Worm (Caenorhabditis elegans): ENCODE measurements around the gene F13B6.3.

F13B6.3 gene

ce11 chrIV:7439377-7439776 is 26.4 kb downstream of the F13B6.3 start:
- TF ChIP-seq flt-1 (GFP tag; IDR thresholded peaks at IDR 0.05) (no peak), cog-1 (tag; optimal IDR thresholded peaks at IDR 0.05) (no peak), ref-1 (GFP tag; conservative IDR thresholded peaks at IDR 0.05) (no peak), tab-1 (GFP tag; IDR thresholded peaks at IDR 0.05) (no peak), med-1 (GFP tag; optimal IDR thresholded peaks at IDR 0.05; ENCODE audit: insufficient read depth) (no peak), T22C8.4 (GFP tag; IDR thresholded peaks at IDR 0.05) (no peak), klf-2 (GFP tag; conservative IDR thresholded peaks at IDR 0.05) (no peak), ztf-23 (GFP tag; IDR thresholded peaks at IDR 0.05) (no peak), ztf-29 (GFP tag; IDR thresholded peaks at IDR 0.05) (no peak)

DNA sequence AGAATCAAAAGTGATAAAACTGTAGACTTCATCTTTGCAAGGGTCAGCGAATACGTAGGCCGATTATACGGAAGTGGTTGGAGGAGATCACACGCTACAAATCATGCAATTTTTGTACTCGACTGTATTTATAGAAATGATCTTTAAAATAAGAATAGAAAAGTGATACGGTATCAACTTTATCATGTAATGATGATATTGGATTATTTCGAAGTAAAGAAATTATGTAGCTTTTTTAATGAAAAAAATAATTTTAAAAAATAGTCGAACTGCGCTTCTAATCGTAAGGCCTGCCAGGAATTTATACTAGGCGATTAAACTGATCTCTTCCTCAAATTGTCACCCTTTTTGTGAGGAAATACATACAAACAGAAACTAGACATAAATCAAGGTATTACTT is 31.9 kb downstream of the F13B6.3 start, which contains the start of gene B0496.11:
B0496.11 (minus strand) TSS at position 101 of the 400 bp plus-strand sequence.
- TF ChIP-seq T22C8.4 (GFP tag; IDR thresholded peaks at IDR 0.05) (no peak), tab-1 (GFP tag; IDR thresholded peaks at IDR 0.05) (no peak), ztf-23 (GFP tag; IDR thresholded peaks at IDR 0.05) (no peak), cog-1 (tag; optimal IDR thresholded peaks at IDR 0.05) (no peak), ref-1 (GFP tag; conservative IDR thresholded peaks at IDR 0.05) (no peak), ztf-29 (GFP tag; IDR thresholded peaks at IDR 0.05) (no peak)

DNA sequence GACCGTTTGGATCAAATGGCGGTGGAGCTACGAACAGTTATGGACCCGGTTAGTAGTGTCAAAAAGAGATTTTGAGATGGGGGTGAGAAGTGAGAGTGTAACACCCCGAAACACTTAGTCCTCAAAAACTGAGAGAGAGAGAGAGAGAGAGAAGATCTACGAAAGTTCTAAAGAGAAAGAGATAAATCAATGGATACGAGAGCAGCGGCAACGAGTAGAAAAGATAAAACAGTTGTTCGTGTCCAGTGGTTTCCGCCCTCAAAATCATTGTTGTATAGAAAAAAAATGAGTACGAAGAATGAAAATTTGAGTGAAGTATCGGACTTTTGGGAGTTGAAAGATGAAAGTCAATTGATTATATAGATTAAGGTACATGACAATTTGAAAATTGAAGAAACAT is 36.8 kb downstream of the F13B6.3 start:
- no peak for TF ChIP-seq ztf-23 (GFP tag; IDR thresholded peaks at IDR 0.05)
- no peak for TF ChIP-seq flt-1 (GFP tag; IDR thresholded peaks at IDR 0.05)
- no peak for TF ChIP-seq T22C8.4 (GFP tag; IDR thresholded peaks at IDR 0.05)
- no peak for TF ChIP-seq ztf-29 (GFP tag; IDR thresholded peaks at IDR 0.05)
- TF ChIP-seq med-1 (GFP tag; optimal IDR thresholded peaks at IDR 0.05; ENCODE audit: insufficient read depth), result no peak
- no peak for TF ChIP-seq tab-1 (GFP tag; IDR thresholded peaks at IDR 0.05)
- no peak for TF ChIP-seq ref-1 (GFP tag; conservative IDR thresholded peaks at IDR 0.05)
- TF ChIP-seq cog-1 (tag; optimal IDR thresholded peaks at IDR 0.05), result no peak
- TF ChIP-seq klf-2 (GFP tag; conservative IDR thresholded peaks at IDR 0.05), result no peak

DNA sequence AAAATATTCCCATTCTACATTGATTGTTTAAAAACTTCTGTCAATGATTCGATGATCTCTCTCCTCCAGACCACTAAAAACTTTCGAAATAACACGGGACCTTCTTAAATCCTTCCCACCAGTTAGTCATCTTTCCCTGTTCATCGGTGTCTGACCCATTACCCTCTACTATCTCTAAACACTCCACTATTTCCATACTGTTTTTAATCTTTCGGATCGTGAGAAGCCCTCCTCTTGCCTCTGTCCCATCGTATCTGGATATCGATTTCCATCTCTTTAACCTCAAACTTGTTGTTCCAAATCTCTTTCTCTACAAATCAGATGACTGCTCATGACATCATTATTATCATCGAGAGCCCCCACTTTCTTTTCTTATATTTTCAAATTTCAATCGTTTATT is 37.4 kb downstream of the F13B6.3 start:
- no peak for TF ChIP-seq ztf-29 (GFP tag; IDR thresholded peaks at IDR 0.05)

DNA sequence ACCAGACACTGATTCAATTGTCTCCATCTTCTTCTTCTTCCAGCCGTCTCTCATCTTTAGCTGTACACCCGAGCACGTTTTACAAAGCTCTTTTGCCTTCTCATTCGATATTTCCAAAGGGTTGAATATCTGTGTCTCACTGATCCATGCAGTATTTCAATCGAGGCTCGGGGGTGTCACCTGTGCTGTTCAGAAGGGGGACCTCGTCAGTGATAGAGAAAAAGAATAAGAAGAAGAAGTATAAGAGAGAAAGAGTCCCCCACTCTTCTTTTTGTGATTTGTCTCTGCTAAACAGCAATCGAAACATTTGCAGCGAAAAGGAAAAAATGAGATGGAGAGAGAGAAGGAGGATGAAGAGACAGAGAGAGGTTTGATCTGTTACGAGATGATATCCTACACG is 39.7 kb downstream of the F13B6.3 start:
- TF ChIP-seq ztf-29 (GFP tag; IDR thresholded peaks at IDR 0.05), result no peak
- TF ChIP-seq klf-2 (GFP tag; conservative IDR thresholded peaks at IDR 0.05), result no peak
- TF ChIP-seq med-1 (GFP tag; optimal IDR thresholded peaks at IDR 0.05; ENCODE audit: insufficient read depth), result no peak
- no peak for TF ChIP-seq cog-1 (tag; optimal IDR thresholded peaks at IDR 0.05)
- no peak for TF ChIP-seq tab-1 (GFP tag; IDR thresholded peaks at IDR 0.05)
- TF ChIP-seq flt-1 (GFP tag; IDR thresholded peaks at IDR 0.05), result no peak
- TF ChIP-seq ref-1 (GFP tag; conservative IDR thresholded peaks at IDR 0.05), result no peak
- no peak for TF ChIP-seq ztf-23 (GFP tag; IDR thresholded peaks at IDR 0.05)
- no peak for TF ChIP-seq T22C8.4 (GFP tag; IDR thresholded peaks at IDR 0.05)

- no peak for TF ChIP-seq med-1 (GFP tag; optimal IDR thresholded peaks at IDR 0.05; ENCODE audit: insufficient read depth)
Observed at ce11 chrIV:7424198-7424597, 41.6 kb downstream of the F13B6.3 start, which contains the start of gene unc-82. Gene unc-82 (plus strand): TSS chrIV:7424498.

DNA sequence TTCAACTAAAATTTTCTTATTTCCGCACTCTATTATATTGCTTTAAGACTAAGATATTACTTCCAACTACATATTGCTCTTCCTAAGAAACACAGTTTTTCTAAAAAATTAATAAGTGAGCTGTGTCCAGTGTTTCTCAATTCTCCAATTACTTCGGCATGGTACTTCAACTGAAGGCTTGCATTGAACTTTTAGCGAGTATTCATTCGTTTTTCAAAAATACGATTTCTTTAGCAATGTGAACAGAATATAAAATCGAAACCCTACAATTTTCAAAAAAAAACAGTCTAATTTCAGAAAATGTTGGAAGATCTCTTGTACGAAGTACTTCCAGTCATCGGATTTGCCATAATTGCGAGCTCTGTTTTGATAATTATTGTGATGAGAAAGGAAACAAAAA is 44.8 kb downstream of the F13B6.3 start, which contains the start of gene srtx-1:
srtx-1 (plus strand) TSS at position 301 of the 400 bp plus-strand sequence.
- no peak for TF ChIP-seq ref-1 (GFP tag; conservative IDR thresholded peaks at IDR 0.05)
- no peak for TF ChIP-seq T22C8.4 (GFP tag; IDR thresholded peaks at IDR 0.05)
- no peak for TF ChIP-seq ztf-23 (GFP tag; IDR thresholded peaks at IDR 0.05)
- no peak for TF ChIP-seq ztf-29 (GFP tag; IDR thresholded peaks at IDR 0.05)
- no peak for TF ChIP-seq med-1 (GFP tag; optimal IDR thresholded peaks at IDR 0.05; ENCODE audit: insufficient read depth)
- no peak for TF ChIP-seq klf-2 (GFP tag; conservative IDR thresholded peaks at IDR 0.05)
- TF ChIP-seq cog-1 (tag; optimal IDR thresholded peaks at IDR 0.05), result no peak
- TF ChIP-seq flt-1 (GFP tag; IDR thresholded peaks at IDR 0.05), result no peak
- no peak for TF ChIP-seq tab-1 (GFP tag; IDR thresholded peaks at IDR 0.05)

DNA sequence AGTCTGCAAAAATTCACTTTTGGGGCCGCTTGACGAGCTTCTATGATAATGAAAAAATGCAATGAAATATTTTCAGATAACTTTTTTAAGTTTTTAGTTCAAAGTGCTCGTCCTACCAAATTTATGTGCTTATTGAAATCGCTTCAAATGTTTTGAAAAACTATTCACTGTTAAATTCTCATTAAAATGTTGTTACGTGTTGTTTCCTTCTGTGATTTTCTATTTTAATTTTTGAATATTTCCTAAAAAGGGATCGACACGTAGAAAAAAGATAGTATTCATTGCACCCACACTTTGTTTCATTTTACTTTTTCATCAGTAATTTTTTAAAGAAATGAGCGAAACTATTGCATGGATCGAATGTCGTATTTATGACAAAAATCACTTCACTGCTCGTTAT is 46.9 kb downstream of the F13B6.3 start, which contains the start of gene B0496.6:
B0496.6 (plus strand) TSS at position 301 of the 400 bp plus-strand sequence.
- TF ChIP-seq flt-1 (GFP tag; IDR thresholded peaks at IDR 0.05) (no peak), tab-1 (GFP tag; IDR thresholded peaks at IDR 0.05) (no peak), ref-1 (GFP tag; conservative IDR thresholded peaks at IDR 0.05) (no peak), T22C8.4 (GFP tag; IDR thresholded peaks at IDR 0.05) (no peak), ztf-23 (GFP tag; IDR thresholded peaks at IDR 0.05) (no peak), cog-1 (tag; optimal IDR thresholded peaks at IDR 0.05) (no peak), med-1 (GFP tag; optimal IDR thresholded peaks at IDR 0.05; ENCODE audit: insufficient read depth) (no peak), klf-2 (GFP tag; conservative IDR thresholded peaks at IDR 0.05) (no peak), ztf-29 (GFP tag; IDR thresholded peaks at IDR 0.05) (no peak)

DNA sequence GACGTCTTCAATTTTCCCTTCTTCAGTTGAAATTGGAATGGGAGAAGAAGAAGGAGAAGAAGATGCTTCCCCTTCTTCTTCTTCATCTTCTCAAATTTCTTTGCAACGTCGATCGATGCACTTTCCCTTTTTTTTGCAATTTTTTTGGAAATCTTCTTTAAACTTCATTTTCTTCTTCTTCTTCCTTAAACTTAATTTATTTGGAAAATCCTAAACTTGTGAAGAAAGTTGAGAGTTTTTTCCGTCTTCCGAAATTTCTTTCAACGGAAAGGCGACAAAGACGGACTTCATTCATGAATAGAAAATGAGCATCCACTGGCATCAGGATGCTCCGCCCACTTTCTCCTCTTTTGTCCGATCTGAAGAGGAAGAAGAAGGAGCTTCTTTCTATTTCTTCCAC is 51.6 kb downstream of the F13B6.3 start:
- TF ChIP-seq tab-1 (GFP tag; IDR thresholded peaks at IDR 0.05) (no peak), med-1 (GFP tag; optimal IDR thresholded peaks at IDR 0.05; ENCODE audit: insufficient read depth) (no peak), klf-2 (GFP tag; conservative IDR thresholded peaks at IDR 0.05) (no peak), ztf-29 (GFP tag; IDR thresholded peaks at IDR 0.05) (no peak), T22C8.4 (GFP tag; IDR thresholded peaks at IDR 0.05) (no peak), cog-1 (tag; optimal IDR thresholded peaks at IDR 0.05) (no peak), flt-1 (GFP tag; IDR thresholded peaks at IDR 0.05) (no peak), ref-1 (GFP tag; conservative IDR thresholded peaks at IDR 0.05) (no peak), ztf-23 (GFP tag; IDR thresholded peaks at IDR 0.05) (no peak)

ce11 chrIV:7413573-7413972 is 52.2 kb downstream of the F13B6.3 start:
- no peak for TF ChIP-seq ref-1 (GFP tag; conservative IDR thresholded peaks at IDR 0.05)

Data from whole organism, midembryonic.